Worm (Caenorhabditis elegans) whole organism, early embryonic: Measurements from ENCODE around the gene clu-1.

Experiments used
- B0310.2 ChIP-seq: sonication (generic microtip); optimal IDR thresholded peaks from 2 replicates; lab custom pipeline; 2016; ENCODE audit warnings: mild to moderate bottlenecking, missing genetic modification characterization, missing compliant biosample characterization
- F13C5.2 ChIP-seq: sonication (generic microtip); optimal IDR thresholded peaks from 2 replicates; lab custom pipeline; 2017; ENCODE audit warnings: mild to moderate bottlenecking, missing genetic modification characterization, inconsistent platforms, missing compliant biosample characterization
- aly-1 ChIP-seq: sonication (generic microtip); optimal IDR thresholded peaks from 2 replicates; lab custom pipeline; 2016; ENCODE audit warnings: missing genetic modification characterization, missing compliant biosample characterization
- ama-1 ChIP-seq: fragments of 150-350 bp; optimal IDR thresholded peaks from 2 replicates; lab custom pipeline; 2014
- ceh-13 ChIP-seq: fragments of 200-800 bp; sonication (Bioruptor generic); optimal IDR thresholded peaks from 2 replicates; lab custom pipeline; 2018; ENCODE audit warnings: mild to moderate bottlenecking, missing genetic modification characterization, missing compliant biosample characterization
- ceh-36 ChIP-seq: sonication (generic microtip); optimal IDR thresholded peaks from 2 replicates; lab custom pipeline; 2016; ENCODE audit warnings: missing genetic modification characterization, inconsistent platforms, missing compliant biosample characterization
- ets-7 ChIP-seq: sonication (generic microtip); optimal IDR thresholded peaks from 2 replicates; lab custom pipeline; 2016; ENCODE audit warnings: missing genotype, missing genetic modification characterization, missing compliant biosample characterization
- flt-1 ChIP-seq: fragments of 200-800 bp; sonication (Bioruptor generic); IDR thresholded peaks from 2 replicates; pipeline ENCODE4 v1.3.6; 2022; ENCODE audit warnings: missing genetic modification characterization, missing compliant biosample characterization
- hmbx-1 ChIP-seq: sonication (generic microtip); optimal IDR thresholded peaks from 2 replicates; lab custom pipeline; 2016; ENCODE audit warnings: mild to moderate bottlenecking, missing genetic modification characterization, missing compliant biosample characterization
- hmg-4 ChIP-seq: fragments of 200-800 bp; sonication (Bioruptor generic); optimal IDR thresholded peaks from 2 replicates; lab custom pipeline; 2018; ENCODE audit warnings: mild to moderate bottlenecking, missing genetic modification characterization, missing compliant biosample characterization
- hnd-1 ChIP-seq: sonication (generic microtip); optimal IDR thresholded peaks from 2 replicates; lab custom pipeline; 2016; ENCODE audit warnings: missing genetic modification characterization, missing compliant biosample characterization
- pes-1 ChIP-seq: fragments of 200-800 bp; sonication (Bioruptor generic); IDR thresholded peaks from 2 replicates; pipeline ENCODE4 v1.3.6; 2022; ENCODE audit warnings: missing genetic modification reagents, missing genetic modification characterization, missing compliant biosample characterization
- scrt-1 ChIP-seq: fragments of 200-800 bp; sonication (Bioruptor generic); IDR thresholded peaks from 2 replicates; pipeline ENCODE4 v1.3.6; 2022; ENCODE audit warnings: missing genetic modification characterization, missing compliant biosample characterization
- sea-1 ChIP-seq: fragments of 200-800 bp; sonication (Bioruptor generic); conservative IDR thresholded peaks from 2 replicates; pipeline ENCODE4 v1.3.6; 2022; ENCODE audit warnings: missing genetic modification characterization, missing compliant biosample characterization
- tbx-11 ChIP-seq: fragments of 200-800 bp; sonication (Bioruptor generic); IDR thresholded peaks from 2 replicates; pipeline ENCODE4 v1.3.6; 2022; ENCODE audit warnings: missing genetic modification characterization, missing compliant biosample characterization
- tbx-37 ChIP-seq: fragments of 200-800 bp; sonication (Bioruptor generic); conservative IDR thresholded peaks from 2 replicates; pipeline ENCODE4 v1.3.6; 2022; ENCODE audit warnings: missing genetic modification reagents, missing genetic modification characterization, missing compliant biosample characterization
- tra-4 ChIP-seq: sonication (generic microtip); optimal IDR thresholded peaks from 2 replicates; lab custom pipeline; 2017; ENCODE audit warnings: missing genetic modification characterization, missing compliant biosample characterization

clu-1 gene

ce11 chrIII:9521410-9522090 is at the start of gene clu-1, which contains the start of gene prp-40:
Gene clu-1, minus strand, starts transcription at chrIII:9521460.
Gene prp-40, plus strand, starts transcription at chrIII:9522075.
- TF ChIP-seq ceh-13 (GFP tag; lab: Kevin White, UChicago) (no peak), hmg-4 (GFP tag; lab: Kevin White, UChicago) (peak; percentile 37), tbx-37 (GFP tag; lab: Robert Waterston, UW) (0 out of 2 replicates have a peak, but pooled peaks have one; percentile 13), tbx-11 (GFP tag; lab: Robert Waterston, UW) (no peak), F13C5.2 (tag; lab: Kevin White, UChicago) (peak; percentile 36)

- TF ChIP-seq tra-4 (tag; lab: Kevin White, UChicago) = no peak
- no peak for TF ChIP-seq tbx-11 (GFP tag; lab: Robert Waterston, UW)
- no peak for TF ChIP-seq ceh-13 (GFP tag; lab: Kevin White, UChicago)
- no peak for TF ChIP-seq flt-1 (GFP tag; lab: Robert Waterston, UW)
- no peak for TF ChIP-seq scrt-1
- TF ChIP-seq B0310.2 (tag; lab: Kevin White, UChicago) = no peak
- no peak for TF ChIP-seq sea-1 (GFP tag; lab: Robert Waterston, UW)
- no peak for TF ChIP-seq hmg-4 (GFP tag; lab: Kevin White, UChicago)
- TF ChIP-seq hnd-1 = no peak
These were observed 49.6 kb upstream of the clu-1 start for ce11 chrIII:9570869-9571268.

ce11 chrIII:9568451-9568850 is 47.2 kb upstream of the clu-1 start, which contains the start of gene C48B4.13:
Gene C48B4.13, plus strand, starts transcription at chrIII:9568751.
- TF ChIP-seq aly-1 (tag; lab: Kevin White, UChicago) = no peak
- TF ChIP-seq ama-1 (lab: Kevin White, UChicago) = no peak
- TF ChIP-seq ets-7 (tag; lab: Kevin White, UChicago) = no peak
- TF ChIP-seq sea-1 (GFP tag; lab: Robert Waterston, UW) = no peak
- TF ChIP-seq tra-4 (tag; lab: Kevin White, UChicago) = no peak
- no peak for TF ChIP-seq tbx-11 (GFP tag; lab: Robert Waterston, UW)
- no peak for TF ChIP-seq hmbx-1
- TF ChIP-seq tbx-37 (GFP tag; lab: Robert Waterston, UW) = no peak

- no peak for TF ChIP-seq ets-7 (tag; lab: Kevin White, UChicago)
- TF ChIP-seq hmg-4 (GFP tag; lab: Kevin White, UChicago) = no peak
- TF ChIP-seq hnd-1 = no peak
- TF ChIP-seq scrt-1 = no peak
- no peak for TF ChIP-seq hmbx-1
- TF ChIP-seq pes-1 (GFP tag; lab: Robert Waterston, UW) = no peak
- TF ChIP-seq F13C5.2 (tag; lab: Kevin White, UChicago) = no peak
- no peak for TF ChIP-seq tbx-37 (GFP tag; lab: Robert Waterston, UW)
- no peak for TF ChIP-seq B0310.2 (tag; lab: Kevin White, UChicago)
- TF ChIP-seq ama-1 (lab: Kevin White, UChicago) = no peak
- TF ChIP-seq tbx-11 (GFP tag; lab: Robert Waterston, UW) = no peak
- no peak for TF ChIP-seq sea-1 (GFP tag; lab: Robert Waterston, UW)
- TF ChIP-seq ceh-36 (tag; lab: Kevin White, UChicago) = no peak
- no peak for TF ChIP-seq tra-4 (tag; lab: Kevin White, UChicago)
- TF ChIP-seq flt-1 (GFP tag; lab: Robert Waterston, UW) = no peak
- no peak for TF ChIP-seq aly-1 (tag; lab: Kevin White, UChicago)
- no peak for TF ChIP-seq ceh-13 (GFP tag; lab: Kevin White, UChicago)
These were observed 44.7 kb upstream of the clu-1 start, which contains the start of gene C48B4.11 for ce11 chrIII:9565973-9566372. Gene C48B4.11, minus strand, starts transcription at chrIII:9566115.

ce11 chrIII:9564410-9564809 is 43.1 kb upstream of the clu-1 start, which contains the start of gene C48B4.10:
Gene C48B4.10, minus strand, starts transcription at chrIII:9564510.
- TF ChIP-seq sea-1 (GFP tag; lab: Robert Waterston, UW) = no peak
- no peak for TF ChIP-seq pes-1 (GFP tag; lab: Robert Waterston, UW)
- no peak for TF ChIP-seq hnd-1
- no peak for TF ChIP-seq ceh-36 (tag; lab: Kevin White, UChicago)
- no peak for TF ChIP-seq hmbx-1
- no peak for TF ChIP-seq ets-7 (tag; lab: Kevin White, UChicago)
- TF ChIP-seq hmg-4 (GFP tag; lab: Kevin White, UChicago) = no peak
- no peak for TF ChIP-seq flt-1 (GFP tag; lab: Robert Waterston, UW)

- TF ChIP-seq tra-4 (tag; lab: Kevin White, UChicago) (no peak), pes-1 (GFP tag; lab: Robert Waterston, UW) (no peak), aly-1 (tag; lab: Kevin White, UChicago) (no peak), tbx-11 (GFP tag; lab: Robert Waterston, UW) (no peak), hnd-1 (no peak), tbx-37 (GFP tag; lab: Robert Waterston, UW) (no peak)
These were observed 42.0 kb upstream of the clu-1 start, which contains the start of gene C48B4.9 for ce11 chrIII:9563235-9563634. Gene C48B4.9, minus strand, starts transcription at chrIII:9563335.

ce11 chrIII:9561158-9561557 is 39.9 kb upstream of the clu-1 start, which contains the start of gene C48B4.8:
Gene C48B4.8, minus strand, starts transcription at chrIII:9561258.
- TF ChIP-seq hnd-1 = no peak
- no peak for TF ChIP-seq aly-1 (tag; lab: Kevin White, UChicago)
- TF ChIP-seq ceh-13 (GFP tag; lab: Kevin White, UChicago) = no peak
- no peak for TF ChIP-seq F13C5.2 (tag; lab: Kevin White, UChicago)
- no peak for TF ChIP-seq tbx-11 (GFP tag; lab: Robert Waterston, UW)
- TF ChIP-seq hmg-4 (GFP tag; lab: Kevin White, UChicago) = no peak
- no peak for TF ChIP-seq sea-1 (GFP tag; lab: Robert Waterston, UW)
- no peak for TF ChIP-seq B0310.2 (tag; lab: Kevin White, UChicago)
- TF ChIP-seq ets-7 (tag; lab: Kevin White, UChicago) = no peak
- TF ChIP-seq tbx-37 (GFP tag; lab: Robert Waterston, UW) = no peak
- no peak for TF ChIP-seq pes-1 (GFP tag; lab: Robert Waterston, UW)
- TF ChIP-seq scrt-1 = no peak
- no peak for TF ChIP-seq ama-1 (lab: Kevin White, UChicago)
- TF ChIP-seq flt-1 (GFP tag; lab: Robert Waterston, UW) = no peak
- no peak for TF ChIP-seq ceh-36 (tag; lab: Kevin White, UChicago)
- TF ChIP-seq tra-4 (tag; lab: Kevin White, UChicago) = no peak
- TF ChIP-seq hmbx-1 = no peak
